Worm (Caenorhabditis elegans): ENCODE results near the gene T01B6.1.

Gene T01B6.1

DNA sequence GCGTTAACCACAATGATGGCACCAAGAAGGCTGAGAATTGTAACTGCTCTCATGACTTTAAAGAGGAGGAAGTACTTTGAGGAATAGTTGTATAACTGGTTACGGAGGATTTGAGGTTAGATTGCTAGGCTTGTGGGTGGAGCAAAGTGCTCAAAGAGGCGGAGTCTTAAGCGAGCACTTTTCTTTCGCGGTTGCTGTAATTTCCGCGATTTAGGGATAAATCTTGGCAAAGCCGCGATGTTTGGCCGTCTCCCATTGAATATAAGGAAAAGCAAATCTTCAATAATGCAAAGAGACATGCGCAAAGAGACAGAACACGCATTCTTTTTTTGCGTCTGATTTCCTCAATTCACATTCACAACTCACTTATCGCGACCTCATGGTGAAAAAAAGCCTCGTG, 2.7 kb downstream of the T01B6.1 start, which contains the start of gene nlp-45:
nlp-45 (minus strand) TSS at position 101 of the 400 bp plus-strand sequence.
- no peak for TF ChIP-seq hmbx-1 (tag; optimal IDR thresholded peaks at IDR 0.05)
- no peak for TF ChIP-seq ceh-13 (GFP tag; optimal IDR thresholded peaks at IDR 0.05)
- TF ChIP-seq pes-1 (GFP tag; IDR thresholded peaks at IDR 0.05), result no peak
- no peak for TF ChIP-seq B0310.2 (tag; optimal IDR thresholded peaks at IDR 0.05)
- no peak for TF ChIP-seq ets-7 (tag; optimal IDR thresholded peaks at IDR 0.05)
- no peak for TF ChIP-seq ceh-36 (tag; optimal IDR thresholded peaks at IDR 0.05)
- no peak for TF ChIP-seq sea-1 (GFP tag; conservative IDR thresholded peaks at IDR 0.05)
- TF ChIP-seq flt-1 (GFP tag; IDR thresholded peaks at IDR 0.05), result no peak
- TF ChIP-seq tbx-37 (GFP tag; conservative IDR thresholded peaks at IDR 0.05), result no peak
- no peak for TF ChIP-seq tra-4 (tag; optimal IDR thresholded peaks at IDR 0.05)
- TF ChIP-seq F13C5.2 (tag; optimal IDR thresholded peaks at IDR 0.05), result no peak
- TF ChIP-seq hnd-1 (tag; optimal IDR thresholded peaks at IDR 0.05), result no peak
- no peak for TF ChIP-seq ama-1 (optimal IDR thresholded peaks at IDR 0.05)
- no peak for TF ChIP-seq scrt-1 (GFP tag; IDR thresholded peaks at IDR 0.05)
- no peak for TF ChIP-seq hmg-4 (GFP tag; optimal IDR thresholded peaks at IDR 0.05)
- TF ChIP-seq tbx-11 (GFP tag; IDR thresholded peaks at IDR 0.05), result no peak
- TF ChIP-seq aly-1 (tag; optimal IDR thresholded peaks at IDR 0.05), result no peak

DNA sequence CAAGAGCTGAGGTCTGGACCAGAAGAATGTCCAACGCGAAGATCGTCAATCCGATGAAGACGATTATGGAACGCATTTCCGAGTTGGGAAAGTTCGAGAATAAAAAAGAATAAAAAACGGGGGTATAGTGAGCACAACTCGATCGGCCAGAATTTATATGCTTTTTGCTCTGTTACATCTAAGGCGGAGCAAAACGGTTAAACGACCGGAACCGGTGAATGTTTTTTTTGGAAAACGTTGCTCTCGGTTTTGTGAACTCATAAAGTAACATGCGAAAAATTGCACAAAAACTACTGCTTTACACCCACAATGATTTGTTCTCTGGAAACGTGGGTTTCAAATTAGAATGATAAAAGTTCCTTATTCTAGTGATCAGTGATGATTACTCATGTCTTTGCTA, 6.5 kb downstream of the T01B6.1 start, which contains the start of gene nlp-22:
nlp-22 (minus strand) TSS at position 101 of the 400 bp plus-strand sequence.
- TF ChIP-seq B0310.2 (tag; optimal IDR thresholded peaks at IDR 0.05), result no peak
- TF ChIP-seq hmg-4 (GFP tag; optimal IDR thresholded peaks at IDR 0.05), result no peak
- no peak for TF ChIP-seq ama-1 (optimal IDR thresholded peaks at IDR 0.05)
- no peak for TF ChIP-seq sea-1 (GFP tag; conservative IDR thresholded peaks at IDR 0.05)
- TF ChIP-seq hmbx-1 (tag; optimal IDR thresholded peaks at IDR 0.05), result no peak
- no peak for TF ChIP-seq F13C5.2 (tag; optimal IDR thresholded peaks at IDR 0.05)
- no peak for TF ChIP-seq pes-1 (GFP tag; IDR thresholded peaks at IDR 0.05)
- no peak for TF ChIP-seq ceh-36 (tag; optimal IDR thresholded peaks at IDR 0.05)
- no peak for TF ChIP-seq ceh-13 (GFP tag; optimal IDR thresholded peaks at IDR 0.05)
- no peak for TF ChIP-seq scrt-1 (GFP tag; IDR thresholded peaks at IDR 0.05)
- TF ChIP-seq aly-1 (tag; optimal IDR thresholded peaks at IDR 0.05), result no peak
- TF ChIP-seq tbx-11 (GFP tag; IDR thresholded peaks at IDR 0.05), result no peak

DNA sequence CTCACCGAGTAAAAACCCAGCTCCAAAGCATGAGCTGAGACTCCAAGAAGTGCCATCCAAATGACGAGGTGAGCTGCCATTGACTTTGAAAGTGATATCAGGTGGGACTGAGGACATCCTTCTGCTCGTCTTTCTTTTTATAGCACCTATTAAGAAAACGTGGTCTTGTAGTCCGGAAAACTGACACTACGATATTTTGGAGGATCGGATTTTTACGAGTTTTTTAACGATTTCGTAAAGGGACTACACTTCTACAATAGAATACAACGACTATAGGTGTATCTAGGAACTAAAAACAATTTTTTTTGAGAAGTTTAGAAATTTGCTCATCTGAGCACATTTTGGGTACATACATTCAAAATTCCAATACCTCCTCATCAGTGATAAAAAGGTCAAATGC, 7.4 kb downstream of the T01B6.1 start, which contains the start of gene nlp-23:
nlp-23 (minus strand) TSS at position 101 of the 400 bp plus-strand sequence.
- TF ChIP-seq tra-4 (tag; optimal IDR thresholded peaks at IDR 0.05), result no peak

DNA sequence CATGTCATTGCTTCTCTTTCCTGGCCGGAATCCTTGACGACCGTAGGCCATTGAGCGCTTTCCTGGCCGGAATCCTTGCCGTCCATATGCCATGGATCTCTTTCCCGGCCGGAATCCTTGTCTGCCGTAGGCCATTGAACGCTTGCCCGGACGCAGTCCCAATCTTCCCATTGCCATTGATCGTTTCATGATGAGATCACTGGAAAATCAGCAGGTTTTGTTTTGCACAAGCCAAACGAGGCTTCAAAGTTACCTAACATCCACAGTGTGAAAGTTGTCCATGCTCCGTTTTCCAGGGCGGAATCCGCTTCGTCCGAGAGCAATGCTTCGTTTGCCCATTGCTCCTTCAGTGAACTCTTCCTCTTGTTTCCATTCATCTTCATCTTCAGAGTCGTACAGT, 8.6 kb downstream of the T01B6.1 start:
- TF ChIP-seq hmg-4 (GFP tag; optimal IDR thresholded peaks at IDR 0.05), result no peak
- TF ChIP-seq F13C5.2 (tag; optimal IDR thresholded peaks at IDR 0.05), result no peak
- TF ChIP-seq ceh-36 (tag; optimal IDR thresholded peaks at IDR 0.05), result no peak
- TF ChIP-seq aly-1 (tag; optimal IDR thresholded peaks at IDR 0.05), result no peak
- no peak for TF ChIP-seq tbx-11 (GFP tag; IDR thresholded peaks at IDR 0.05)
- no peak for TF ChIP-seq tbx-37 (GFP tag; conservative IDR thresholded peaks at IDR 0.05)
- no peak for TF ChIP-seq flt-1 (GFP tag; IDR thresholded peaks at IDR 0.05)
- no peak for TF ChIP-seq ceh-13 (GFP tag; optimal IDR thresholded peaks at IDR 0.05)
- TF ChIP-seq pes-1 (GFP tag; IDR thresholded peaks at IDR 0.05), result no peak
- no peak for TF ChIP-seq hmbx-1 (tag; optimal IDR thresholded peaks at IDR 0.05)

DNA sequence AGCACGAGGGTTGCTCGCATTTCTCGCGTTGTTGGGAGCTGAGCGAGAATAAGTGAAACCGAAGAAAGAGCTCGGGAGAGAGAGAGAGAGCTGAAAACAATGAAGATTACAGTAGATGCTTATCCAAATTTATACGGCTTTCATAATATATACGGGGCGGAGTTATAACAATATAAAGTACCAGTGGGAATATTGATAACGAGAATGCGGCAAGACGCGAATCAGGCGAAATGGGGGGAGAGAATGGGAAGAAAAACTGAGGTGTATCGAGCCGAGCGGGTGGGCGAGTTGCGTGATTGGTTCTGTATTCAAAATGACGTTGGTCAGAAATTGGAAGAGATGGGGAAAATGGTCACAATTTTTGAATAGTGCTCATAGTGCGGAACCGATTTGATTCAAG, 9.2 kb downstream of the T01B6.1 start, which contains the start of gene nlp-2:
nlp-2 (minus strand) TSS at position 101 of the 400 bp plus-strand sequence.
- TF ChIP-seq flt-1 (GFP tag; IDR thresholded peaks at IDR 0.05), result no peak
- TF ChIP-seq aly-1 (tag; optimal IDR thresholded peaks at IDR 0.05), result no peak
- no peak for TF ChIP-seq F13C5.2 (tag; optimal IDR thresholded peaks at IDR 0.05)
- TF ChIP-seq hnd-1 (tag; optimal IDR thresholded peaks at IDR 0.05), result no peak
- TF ChIP-seq hmg-4 (GFP tag; optimal IDR thresholded peaks at IDR 0.05), result no peak
- TF ChIP-seq ceh-13 (GFP tag; optimal IDR thresholded peaks at IDR 0.05), result no peak
- no peak for TF ChIP-seq ets-7 (tag; optimal IDR thresholded peaks at IDR 0.05)
- TF ChIP-seq tbx-37 (GFP tag; conservative IDR thresholded peaks at IDR 0.05), result no peak
- no peak for TF ChIP-seq tra-4 (tag; optimal IDR thresholded peaks at IDR 0.05)
- TF ChIP-seq ama-1 (optimal IDR thresholded peaks at IDR 0.05), result no peak
- no peak for TF ChIP-seq B0310.2 (tag; optimal IDR thresholded peaks at IDR 0.05)

DNA sequence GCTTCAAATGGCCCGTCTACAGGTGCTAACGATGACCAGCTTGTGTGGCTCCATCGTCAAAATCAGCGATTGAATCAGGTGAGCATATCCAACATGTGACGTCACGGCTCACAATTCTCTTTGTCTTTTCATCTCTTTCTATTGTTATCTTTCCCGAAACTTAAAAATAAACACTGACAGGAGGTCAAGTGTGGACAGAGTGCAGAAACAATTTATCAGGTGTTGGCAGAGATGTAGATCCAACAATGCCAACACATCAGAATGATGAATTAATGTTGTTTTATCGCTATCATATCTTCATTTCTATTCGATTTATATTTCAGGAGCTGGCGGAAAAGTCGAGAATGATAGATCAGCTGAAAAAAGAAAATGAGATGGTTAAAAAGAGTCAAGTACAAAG, 12.5 kb downstream of the T01B6.1 start:
- TF ChIP-seq hmg-4 (GFP tag; optimal IDR thresholded peaks at IDR 0.05) (no peak), hnd-1 (tag; optimal IDR thresholded peaks at IDR 0.05) (no peak), tbx-11 (GFP tag; IDR thresholded peaks at IDR 0.05) (no peak), tra-4 (tag; optimal IDR thresholded peaks at IDR 0.05) (no peak), tbx-37 (GFP tag; conservative IDR thresholded peaks at IDR 0.05) (no peak), ets-7 (tag; optimal IDR thresholded peaks at IDR 0.05) (no peak), flt-1 (GFP tag; IDR thresholded peaks at IDR 0.05) (no peak), B0310.2 (tag; optimal IDR thresholded peaks at IDR 0.05) (no peak), ceh-36 (tag; optimal IDR thresholded peaks at IDR 0.05) (no peak), F13C5.2 (tag; optimal IDR thresholded peaks at IDR 0.05) (no peak), scrt-1 (GFP tag; IDR thresholded peaks at IDR 0.05) (no peak), hmbx-1 (tag; optimal IDR thresholded peaks at IDR 0.05) (no peak), pes-1 (GFP tag; IDR thresholded peaks at IDR 0.05) (no peak), aly-1 (tag; optimal IDR thresholded peaks at IDR 0.05) (no peak), ama-1 (optimal IDR thresholded peaks at IDR 0.05) (no peak)

DNA sequence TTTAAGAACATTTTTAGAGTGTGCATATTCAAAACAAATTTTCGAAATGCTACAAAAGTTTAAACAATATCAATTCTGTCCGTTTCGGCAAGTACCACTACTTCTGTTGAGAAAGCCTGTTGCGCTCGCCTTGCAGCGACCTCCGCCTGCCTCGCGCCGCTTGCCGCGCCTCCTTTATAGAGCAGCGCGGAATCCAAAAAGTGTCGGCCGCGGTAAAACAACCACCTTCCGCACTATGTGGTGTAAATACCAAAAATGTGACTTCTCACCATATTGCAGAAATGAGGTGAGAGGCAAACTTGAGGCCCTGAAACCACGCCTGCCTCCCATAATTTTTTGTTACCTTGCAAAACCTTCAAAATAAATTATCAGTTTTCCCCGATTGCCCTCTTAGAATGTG, 17.4 kb downstream of the T01B6.1 start:
- TF ChIP-seq flt-1 (GFP tag; IDR thresholded peaks at IDR 0.05), result no peak

DNA sequence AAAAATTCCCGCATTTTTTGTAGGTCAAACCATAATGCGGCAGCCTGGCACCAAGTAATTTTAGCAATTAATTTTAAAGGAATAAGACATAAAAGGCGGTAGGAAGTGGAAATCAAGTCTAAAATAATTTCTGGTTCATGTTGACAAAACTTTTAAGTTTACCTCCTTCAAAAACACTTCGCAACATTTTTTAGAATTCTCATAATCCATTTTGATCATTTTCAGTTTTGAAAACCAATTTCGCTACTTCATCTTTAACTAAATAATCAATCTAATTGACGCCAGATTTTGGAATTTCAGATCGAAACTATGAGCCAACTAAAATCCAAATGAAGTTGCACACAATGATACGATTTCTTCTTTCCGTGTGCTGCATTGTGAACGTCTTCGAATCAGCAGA, 24.3 kb downstream of the T01B6.1 start, which contains the start of gene lgc-40:
lgc-40 (plus strand) TSS at position 301 of the 400 bp plus-strand sequence.
- TF ChIP-seq B0310.2 (tag; optimal IDR thresholded peaks at IDR 0.05), result no peak
- TF ChIP-seq hnd-1 (tag; optimal IDR thresholded peaks at IDR 0.05), result no peak
- no peak for TF ChIP-seq flt-1 (GFP tag; IDR thresholded peaks at IDR 0.05)
- TF ChIP-seq hmbx-1 (tag; optimal IDR thresholded peaks at IDR 0.05), result no peak
- TF ChIP-seq scrt-1 (GFP tag; IDR thresholded peaks at IDR 0.05), result no peak
- TF ChIP-seq ceh-13 (GFP tag; optimal IDR thresholded peaks at IDR 0.05), result no peak
- TF ChIP-seq tra-4 (tag; optimal IDR thresholded peaks at IDR 0.05), result no peak
- no peak for TF ChIP-seq hmg-4 (GFP tag; optimal IDR thresholded peaks at IDR 0.05)
- TF ChIP-seq aly-1 (tag; optimal IDR thresholded peaks at IDR 0.05), result no peak
- no peak for TF ChIP-seq tbx-37 (GFP tag; conservative IDR thresholded peaks at IDR 0.05)
- no peak for TF ChIP-seq F13C5.2 (tag; optimal IDR thresholded peaks at IDR 0.05)
- no peak for TF ChIP-seq sea-1 (GFP tag; conservative IDR thresholded peaks at IDR 0.05)
- TF ChIP-seq ets-7 (tag; optimal IDR thresholded peaks at IDR 0.05), result no peak
- no peak for TF ChIP-seq tbx-11 (GFP tag; IDR thresholded peaks at IDR 0.05)
- no peak for TF ChIP-seq ceh-36 (tag; optimal IDR thresholded peaks at IDR 0.05)
- no peak for TF ChIP-seq ama-1 (optimal IDR thresholded peaks at IDR 0.05)
- TF ChIP-seq pes-1 (GFP tag; IDR thresholded peaks at IDR 0.05), result no peak

All from whole organism, early embryonic.